Worm (Caenorhabditis elegans) whole organism, L1 larva: Measurements from ENCODE around the gene K08H10.10.

Experiments used
- alr-1 ChIP-seq: fragments of 200-800 bp; sonication (Bioruptor generic); optimal IDR thresholded peaks from 2 replicates; lab custom pipeline; 2018; ENCODE audit warnings: borderline replicate concordance, mild to moderate bottlenecking, missing genetic modification characterization, missing compliant biosample characterization
- blmp-1 ChIP-seq: fragments of 150-350 bp; optimal IDR thresholded peaks from 2 replicates; lab custom pipeline; 2014; ENCODE audit warnings: missing biosample characterization, missing genetic modification characterization
- ceh-82 ChIP-seq, 3 experiments: fragments of 150-350 bp in 1 of 3; sonication (generic microtip) in 2 of 3; optimal IDR thresholded peaks; 2 replicates each; lab custom pipeline; 2014 to 2017; ENCODE audit warnings: missing biosample characterization in 3 of 3, missing genetic modification characterization in 3 of 3
- egl-13 ChIP-seq: sonication (generic microtip); optimal IDR thresholded peaks from 2 replicates; lab custom pipeline; 2016; ENCODE audit warnings: missing genotype, missing genetic modification reagents, missing genetic modification characterization, missing compliant biosample characterization
- elt-2 ChIP-seq: sonication (generic microtip); optimal IDR thresholded peaks from 2 replicates; lab custom pipeline; 2016; ENCODE audit warnings: missing genetic modification characterization, mild to moderate bottlenecking, inconsistent platforms, missing compliant biosample characterization, missing genetic modification reagents
- elt-3 ChIP-seq, 6 experiments: fragments of 150-350 bp in 1 of 6; sonication (generic microtip); optimal IDR thresholded peaks; 2 replicates each; lab custom pipeline; 2017 to 2018; ENCODE audit warnings: missing biosample characterization in 6 of 6, missing genetic modification characterization in 6 of 6, inconsistent platforms in 1 of 6
- fkh-10 ChIP-seq: sonication (generic microtip); optimal IDR thresholded peaks from 2 replicates; lab custom pipeline; 2017; ENCODE audit warnings: missing biosample characterization, missing genetic modification reagents, missing genetic modification characterization
- fos-1 ChIP-seq: fragments of 150-350 bp; optimal IDR thresholded peaks from 2 replicates; lab custom pipeline; 2014; ENCODE audit warnings: missing biosample characterization, missing genetic modification characterization
- grh-1 ChIP-seq: fragments of 200-800 bp; sonication (Bioruptor generic); IDR thresholded peaks from 2 replicates; pipeline ENCODE4 v1.3.6; 2022; ENCODE audit warnings: missing genetic modification reagents, missing genetic modification characterization, missing compliant biosample characterization
- hlh-4 ChIP-seq: sonication (generic microtip); optimal IDR thresholded peaks from 2 replicates; lab custom pipeline; 2016; ENCODE audit warnings: mild to moderate bottlenecking, missing genetic modification characterization, missing compliant biosample characterization
- hpl-2 ChIP-seq: fragments of 150-350 bp; optimal IDR thresholded peaks from 2 replicates; lab custom pipeline; 2014; ENCODE audit warnings: missing biosample characterization, missing genetic modification reagents, missing genetic modification characterization
- irx-1 ChIP-seq: sonication (generic microtip); optimal IDR thresholded peaks from 2 replicates; lab custom pipeline; 2016; ENCODE audit warnings: missing genetic modification characterization, missing compliant biosample characterization
- isw-1 ChIP-seq: fragments of 200-800 bp; sonication (Bioruptor generic); IDR thresholded peaks from 2 replicates; pipeline ENCODE4 v1.3.6; 2022; ENCODE audit warnings: missing genetic modification characterization, missing compliant biosample characterization
- lin-14 ChIP-seq: fragments of 200-800 bp; sonication (Bioruptor generic); optimal IDR thresholded peaks from 2 replicates; lab custom pipeline; 2018; ENCODE audit warnings: mild to moderate bottlenecking, missing genetic modification characterization, moderate library complexity, missing compliant biosample characterization
- lin-15B ChIP-seq: fragments of 150-350 bp; sonication (generic microtip); optimal IDR thresholded peaks from 3 replicates; lab custom pipeline; 2014; ENCODE audit warnings: missing biosample characterization, missing genetic modification characterization
- lin-35 ChIP-seq, 2 experiments: fragments of 150-350 bp; optimal IDR thresholded peaks; 2 replicates each; lab custom pipeline; 2014; ENCODE audit warnings: missing biosample characterization in 2 of 2, missing genetic modification characterization in 2 of 2, missing genetic modification reagents in 2 of 2
- mef-2 ChIP-seq: fragments of 150-350 bp; optimal IDR thresholded peaks from 2 replicates; lab custom pipeline; 2014; ENCODE audit warnings: missing biosample characterization, missing genetic modification characterization
- mep-1 ChIP-seq: fragments of 150-350 bp; optimal IDR thresholded peaks from 2 replicates; lab custom pipeline; 2014; ENCODE audit warnings: missing biosample characterization, missing genetic modification characterization
- nhr-237 ChIP-seq: fragments of 150-350 bp; optimal IDR thresholded peaks from 2 replicates; lab custom pipeline; 2014; ENCODE audit warnings: missing biosample characterization, missing genetic modification characterization
- nhr-77 ChIP-seq: fragments of 150-350 bp; optimal IDR thresholded peaks from 2 replicates; lab custom pipeline; 2014; ENCODE audit warnings: missing biosample characterization, missing genetic modification characterization
- nhr-85 ChIP-seq: sonication (generic microtip); peaks from one replicate; lab custom pipeline; 2016; ENCODE audit warnings: missing genetic modification characterization, inconsistent platforms, missing compliant biosample characterization
- nhr-90 ChIP-seq: sonication (generic microtip); optimal IDR thresholded peaks from 2 replicates; lab custom pipeline; 2016; ENCODE audit warnings: mild to moderate bottlenecking, missing genetic modification characterization, missing compliant biosample characterization; ENCODE audit not compliant: poor library complexity
- pag-3 ChIP-seq: sonication (generic microtip); optimal IDR thresholded peaks from 2 replicates; lab custom pipeline; 2017; ENCODE audit warnings: missing genetic modification characterization, mild to moderate bottlenecking, missing compliant biosample characterization, antibody characterized with exemption, borderline replicate concordance; ENCODE audit not compliant: insufficient read depth
- rnt-1 ChIP-seq: sonication (generic microtip); optimal IDR thresholded peaks from 2 replicates; lab custom pipeline; 2016; ENCODE audit warnings: mild to moderate bottlenecking, missing genetic modification characterization, moderate library complexity, missing compliant biosample characterization
- snpc-4 ChIP-seq: fragments of 150-350 bp; optimal IDR thresholded peaks from 2 replicates; lab custom pipeline; 2014; ENCODE audit warnings: missing biosample characterization, missing genetic modification characterization
- snu-23 ChIP-seq: sonication (generic microtip); optimal IDR thresholded peaks from 2 replicates; lab custom pipeline; 2016; ENCODE audit warnings: missing genetic modification characterization, missing compliant biosample characterization
- sox-4 ChIP-seq: sonication (generic microtip); optimal IDR thresholded peaks from 2 replicates; lab custom pipeline; 2016; ENCODE audit warnings: missing genetic modification characterization, missing compliant biosample characterization
- sptf-1 ChIP-seq: fragments of 150-350 bp; optimal IDR thresholded peaks from 2 replicates; lab custom pipeline; 2014; ENCODE audit warnings: missing biosample characterization, missing genetic modification characterization
- sup-37 ChIP-seq: fragments of 200-800 bp; sonication (Bioruptor generic); optimal IDR thresholded peaks from 2 replicates; lab custom pipeline; 2018; ENCODE audit warnings: mild to moderate bottlenecking, missing genetic modification characterization, missing compliant biosample characterization
- tlp-1 ChIP-seq: fragments of 150-350 bp; optimal IDR thresholded peaks from 2 replicates; lab custom pipeline; 2014; ENCODE audit warnings: missing biosample characterization, missing genetic modification characterization
- unc-130 ChIP-seq: fragments of 150-350 bp; optimal IDR thresholded peaks from 2 replicates; lab custom pipeline; 2017; ENCODE audit warnings: missing biosample characterization, missing genetic modification characterization, inconsistent platforms
- unc-30 ChIP-seq: sonication (generic microtip); optimal IDR thresholded peaks from 2 replicates; lab custom pipeline; 2017; ENCODE audit warnings: missing biosample characterization, missing genetic modification characterization
- unc-62 ChIP-seq: fragments of 150-350 bp; optimal IDR thresholded peaks from 2 replicates; lab custom pipeline; 2014; ENCODE audit warnings: missing biosample characterization, missing genetic modification reagents, missing genetic modification characterization
- xbp-1 ChIP-seq: sonication (generic microtip); optimal IDR thresholded peaks from 2 replicates; lab custom pipeline; 2016; ENCODE audit warnings: missing genetic modification characterization, missing compliant biosample characterization
- ztf-11 ChIP-seq, 2 experiments: sonication (generic microtip); optimal IDR thresholded peaks; 2 replicates each; lab custom pipeline; 2016 to 2017; ENCODE audit warnings: missing genetic modification characterization in 2 of 2, missing biosample characterization in 1 of 2, missing compliant biosample characterization in 1 of 2
- ztf-4 ChIP-seq: fragments of 150-350 bp; optimal IDR thresholded peaks from 2 replicates; lab custom pipeline; 2014; ENCODE audit warnings: missing biosample characterization, missing genetic modification characterization

Gene K08H10.10

ce11 chrV:10007484-10007883 lies 6.6 kb downstream of the K08H10.10 start:
- TF ChIP-seq sup-37 (no peak), mep-1 (tag; lab: Kevin White, UChicago) (no peak), irx-1 (tag; lab: Kevin White, UChicago) (no peak), nhr-237 (no peak), sox-4 (tag; lab: Kevin White, UChicago) (no peak)
- TF ChIP-seq, all 84 proteins: peak for 0

ce11 chrV:10011623-10012022 lies 10.8 kb downstream of the K08H10.10 start, which contains the start of gene lea-1:
lea-1 (plus strand) TSS chrV:10011923.
- no peak for TF ChIP-seq alr-1 (tag; lab: Kevin White, UChicago)
- no peak for TF ChIP-seq unc-130 (tag; lab: Kevin White, UChicago)
- TF ChIP-seq nhr-90 (tag; lab: Kevin White, UChicago), result no peak
- TF ChIP-seq grh-1 (GFP tag; lab: Robert Waterston, UW), result no peak
- TF ChIP-seq nhr-85 (tag; lab: Kevin White, UChicago), result no peak
- no peak for TF ChIP-seq ceh-82 (tag; optimal IDR thresholded peaks at IDR 0.05; lab: Kevin White, UChicago)
- TF ChIP-seq xbp-1 (tag; lab: Kevin White, UChicago), result no peak

- TF ChIP-seq blmp-1 (tag; lab: Kevin White, UChicago) (peak; percentile 65), fos-1 (tag; lab: Kevin White, UChicago) (no peak), hpl-2 (GFP tag; lab: Kevin White, UChicago) (no peak), elt-2 (tag; lab: Kevin White, UChicago) (peak; percentile 42), lin-14 (GFP tag; lab: Kevin White, UChicago) (peak; percentile 42), elt-3 (tag; optimal IDR thresholded peaks at IDR 0.05; lab: Kevin White, UChicago) (peak in 5 of 6 experiments; percentile 71 to 98 (median 80)), fkh-10 (GFP tag; lab: Kevin White, UChicago) (no peak), ztf-4 (tag; lab: Kevin White, UChicago) (no peak), snpc-4 (tag; lab: Kevin White, UChicago) (no peak), pag-3 (tag; lab: Kevin White, UChicago) (peak; percentile 41), ztf-11 (tag; optimal IDR thresholded peaks at IDR 0.05; lab: Kevin White, UChicago) (no peak), snu-23 (GFP tag; lab: Kevin White, UChicago) (no peak), tlp-1 (tag; lab: Kevin White, UChicago) (no peak), egl-13 (tag; lab: Kevin White, UChicago) (no peak), nhr-77 (no peak), lin-35 (GFP tag; optimal IDR thresholded peaks at IDR 0.05; lab: Kevin White, UChicago) (peak in 1 of 2 experiments; percentile 33)
Observed at ce11 chrV:10012639-10013038, 11.8 kb downstream of the K08H10.10 start.

- TF ChIP-seq unc-30 (tag; lab: Kevin White, UChicago) (no peak), lin-15B (tag; lab: Kevin White, UChicago) (no peak), elt-2 (tag; lab: Kevin White, UChicago) (no peak), mef-2 (no peak), isw-1 (no peak), rnt-1 (tag; lab: Kevin White, UChicago) (no peak), unc-62 (no peak), sptf-1 (tag; lab: Kevin White, UChicago) (no peak), hlh-4 (tag; lab: Kevin White, UChicago) (no peak)
Observed at ce11 chrV:10018291-10018690, 17.4 kb downstream of the K08H10.10 start.
